Fruit fly (Drosophila melanogaster): ENCODE data around the gene Nek2.
A peak's percentile ranks its signal among the peaks of the same experiment; 100 is the strongest.

Gene Nek2

DNA sequence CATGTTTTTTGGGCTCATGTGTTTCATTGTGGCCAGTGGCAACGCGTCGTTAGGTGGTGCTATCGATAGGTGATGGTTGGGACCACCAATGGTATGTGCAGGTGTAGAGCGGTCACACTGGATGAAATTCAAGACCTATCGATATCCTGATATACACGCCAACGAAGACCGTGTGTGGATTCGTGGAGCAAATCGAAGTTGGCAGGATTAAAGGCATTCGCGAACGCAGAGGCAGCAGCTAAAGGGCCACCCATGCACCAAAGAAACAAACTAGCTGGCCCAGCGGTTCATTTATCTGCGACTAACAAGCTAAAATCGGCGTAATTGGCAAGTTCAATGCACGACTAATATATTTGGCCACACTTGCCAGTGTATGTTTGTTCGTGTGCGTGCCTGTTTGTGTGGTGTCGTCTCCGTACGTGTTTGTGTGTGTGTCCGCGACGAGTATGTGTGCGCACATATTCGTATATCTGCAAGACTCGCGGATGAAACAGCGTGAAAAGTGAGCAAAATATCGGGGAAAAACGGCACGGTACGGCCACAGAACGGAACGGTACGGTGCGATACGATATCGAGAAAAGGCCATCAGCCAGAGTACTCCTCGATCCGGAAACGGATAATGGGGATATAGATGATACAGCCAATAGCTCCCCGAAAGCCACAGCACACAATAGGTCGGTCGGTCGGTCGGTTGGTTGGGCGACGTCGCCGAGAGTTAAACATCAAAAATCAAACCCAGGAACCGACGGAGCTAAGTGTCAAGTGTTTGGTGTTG, 44.5 kb upstream of the Nek2 start, which contains the start of gene Ubr3 (continued):
- TF ChIP-seq usp (GFP tag; optimal IDR thresholded peaks at IDR 0.05) (no peak), Six4 (GFP tag; optimal IDR thresholded peaks at IDR 0.05) (no peak), Oli (tag; optimal IDR thresholded peaks at IDR 0.05) (no peak), HHEX (GFP tag; optimal IDR thresholded peaks at IDR 0.05) (peak; percentile 0), aop (GFP tag; IDR thresholded peaks at IDR 0.05) (no peak), CG3726 (GFP tag; IDR thresholded peaks at IDR 0.05) (no peak), CG9797 (GFP tag; optimal IDR thresholded peaks at IDR 0.05) (peak; percentile 82), CG4282 (GFP tag; optimal IDR thresholded peaks at IDR 0.05) (no peak), esg (GFP tag; conservative IDR thresholded peaks at IDR 0.05) (no peak), crp (GFP tag; optimal IDR thresholded peaks at IDR 0.05) (peak in 1 of 2 experiments; percentile 65), gcm (GFP tag; optimal IDR thresholded peaks at IDR 0.05) (no peak), Ptx1 (GFP tag; IDR thresholded peaks at IDR 0.05) (no peak), CG9215 (GFP tag; IDR thresholded peaks at IDR 0.05) (no peak), D19B (GFP tag; optimal IDR thresholded peaks at IDR 0.05) (no peak), maf-S (GFP tag; optimal IDR thresholded peaks at IDR 0.05) (no peak), wor (GFP tag; IDR thresholded peaks at IDR 0.05) (no peak), CG16863 (GFP tag; optimal IDR thresholded peaks at IDR 0.05) (no peak), CG18599 (GFP tag; optimal IDR thresholded peaks at IDR 0.05) (peak; percentile 36), sug (tag; optimal IDR thresholded peaks at IDR 0.05) (peak; percentile 57), CG9817 (tag; optimal IDR thresholded peaks at IDR 0.05) (no peak), Max (GFP tag; optimal IDR thresholded peaks at IDR 0.05) (no peak), CG17568 (GFP tag; optimal IDR thresholded peaks at IDR 0.05) (no peak), fd64A (GFP tag; optimal IDR thresholded peaks at IDR 0.05) (no peak), CG17328 (GFP tag; IDR thresholded peaks at IDR 0.05) (no peak), CG7357 (GFP tag; IDR thresholded peaks at IDR 0.05) (peak; percentile 89), CG1602 (GFP tag; optimal IDR thresholded peaks at IDR 0.05) (no peak), insv (GFP tag; optimal IDR thresholded peaks at IDR 0.05) (peak in 1 of 2 experiments; percentile 13), kni (GFP tag; optimal IDR thresholded peaks at IDR 0.05) (no peak), Sry-δ (GFP tag; optimal IDR thresholded peaks at IDR 0.05) (peak; percentile 82), MBD-R2 (GFP tag; IDR thresholded peaks at IDR 0.05) (peak; percentile 48; the same call in 1 of the 2 replicates), Nf-YB (GFP tag; optimal IDR thresholded peaks at IDR 0.05) (peak; percentile 30), fd96Cb (tag; optimal IDR thresholded peaks at IDR 0.05) (no peak), Meics (GFP tag; optimal IDR thresholded peaks at IDR 0.05) (no peak), disco-r (GFP tag; optimal IDR thresholded peaks at IDR 0.05) (no peak), lab (GFP tag; optimal IDR thresholded peaks at IDR 0.05) (peak; percentile 47), peb (GFP tag; IDR thresholded peaks at IDR 0.05) (no peak), HLH4C (GFP tag; IDR thresholded peaks at IDR 0.05; ENCODE audit: partially characterized antibody) (peak; percentile 81), CG9727 (GFP tag; optimal IDR thresholded peaks at IDR 0.05) (no peak), Dll (GFP tag; IDR thresholded peaks at IDR 0.05; ENCODE audit: partially characterized antibody) (peak; percentile 72; the same call in 3 of the 4 replicates), CG8924 (tag; optimal IDR thresholded peaks at IDR 0.05) (peak; percentile 19), CG3163 (GFP tag; optimal IDR thresholded peaks at IDR 0.05) (no peak), CG17612 (GFP tag; IDR thresholded peaks at IDR 0.05) (no peak), CG10462 (GFP tag; optimal IDR thresholded peaks at IDR 0.05) (no peak), Mad (GFP tag; optimal IDR thresholded peaks at IDR 0.05) (no peak), kay (GFP tag; optimal IDR thresholded peaks at IDR 0.05) (no peak), vfl (GFP tag; optimal IDR thresholded peaks at IDR 0.05) (no peak), CG2202 (tag; optimal IDR thresholded peaks at IDR 0.05) (no peak), pho (GFP tag; optimal IDR thresholded peaks at IDR 0.05) (no peak), CG43689 (GFP tag; IDR thresholded peaks at IDR 0.05) (no peak), CG13296 (GFP tag; optimal IDR thresholded peaks at IDR 0.05) (no peak)

Measured in whole organism, embryonic.